Fruit fly (Drosophila melanogaster): ENCODE results near the gene CG17776.

Gene CG17776

DNA sequence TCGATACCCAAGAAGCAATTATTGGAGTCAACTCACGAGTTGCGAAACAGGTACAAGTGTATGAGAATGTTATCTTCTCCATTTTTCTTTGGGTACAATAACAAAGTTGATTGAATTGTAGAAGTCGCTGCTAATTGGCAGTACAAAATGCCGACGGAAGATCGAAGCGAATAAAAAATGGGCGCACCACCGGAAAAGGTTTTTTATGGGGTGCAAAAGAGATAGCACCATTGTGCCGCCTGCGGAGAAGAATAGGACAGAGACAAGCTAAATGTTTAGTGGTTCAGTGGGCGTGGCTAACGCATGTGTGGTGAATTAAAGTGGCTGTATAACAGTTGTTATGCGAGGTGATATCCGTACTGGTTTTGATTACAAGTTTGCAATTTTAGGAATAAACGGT, 44.0 kb upstream of the CG17776 start:
- TF ChIP-seq cg (GFP tag; optimal IDR thresholded peaks at IDR 0.05) (peak; percentile 48), fd102C (GFP tag; optimal IDR thresholded peaks at IDR 0.05) (no peak), NfI (GFP tag; optimal IDR thresholded peaks at IDR 0.05) (peak; percentile 30), CG8290 (GFP tag; optimal IDR thresholded peaks at IDR 0.05) (no peak), CG8290 (tag; optimal IDR thresholded peaks at IDR 0.05) (peak in 1 of 2 experiments; percentile 15), vvl (GFP tag; IDR thresholded peaks at IDR 0.05) (peak; percentile 41; the same call in 1 of the 2 replicates), otp (GFP tag; IDR thresholded peaks at IDR 0.05) (0 out of 3 replicates have a peak, but pooled peaks have one; percentile 41), CG8944 (GFP tag; optimal IDR thresholded peaks at IDR 0.05) (no peak), Hmr (GFP tag; optimal IDR thresholded peaks at IDR 0.05) (no peak), crol (GFP tag; IDR thresholded peaks at IDR 0.05) (peak; percentile 8; the same call in 1 of the 2 replicates), al (GFP tag; IDR thresholded peaks at IDR 0.05) (no peak), CG4707 (GFP tag; optimal IDR thresholded peaks at IDR 0.05) (peak; percentile 5), CG8388 (GFP tag; optimal IDR thresholded peaks at IDR 0.05) (peak; percentile 7), abd-A (tag; optimal IDR thresholded peaks at IDR 0.05) (peak; percentile 86), sqz (GFP tag; optimal IDR thresholded peaks at IDR 0.05) (peak; percentile 88), Jarid2 (GFP tag; optimal IDR thresholded peaks at IDR 0.05) (peak; percentile 54), Vsx1 (GFP tag; optimal IDR thresholded peaks at IDR 0.05) (peak; percentile 8), Abd-B (GFP tag; optimal IDR thresholded peaks at IDR 0.05) (peak; percentile 9), disco-r (GFP tag; optimal IDR thresholded peaks at IDR 0.05) (no peak), ci (GFP tag; IDR thresholded peaks at IDR 0.05) (peak; percentile 48; the same call in 1 of the 3 replicates), CG17328 (GFP tag; IDR thresholded peaks at IDR 0.05) (0 out of 2 replicates have a peak, but pooled peaks have one; percentile 6), kni (GFP tag; optimal IDR thresholded peaks at IDR 0.05) (peak; percentile 33), CoRest (tag; optimal IDR thresholded peaks at IDR 0.05) (peak; percentile 21), Nf-YB (GFP tag; optimal IDR thresholded peaks at IDR 0.05) (peak; percentile 98), phol (tag; optimal IDR thresholded peaks at IDR 0.05) (peak; percentile 24), Ets97D (GFP tag; optimal IDR thresholded peaks at IDR 0.05) (peak; percentile 79), CG33557 (GFP tag; optimal IDR thresholded peaks at IDR 0.05) (peak; percentile 8), cad (GFP tag; optimal IDR thresholded peaks at IDR 0.05) (peak; percentile 60), Eip74EF (GFP tag; optimal IDR thresholded peaks at IDR 0.05) (no peak), Nf-YC (tag; optimal IDR thresholded peaks at IDR 0.05) (peak; percentile 98), sna (GFP tag; IDR thresholded peaks at IDR 0.05; ENCODE audit: partially characterized antibody) (no peak), CG10543 (GFP tag; optimal IDR thresholded peaks at IDR 0.05) (peak; percentile 26), CG10321 (GFP tag; IDR thresholded peaks at IDR 0.05) (peak; percentile 95), Med (GFP tag) (peak; percentile 77), CG17385 (GFP tag; optimal IDR thresholded peaks at IDR 0.05) (peak; percentile 1), Adf1 (GFP tag; IDR thresholded peaks at IDR 0.05) (peak; percentile 61), B-H2 (GFP tag; optimal IDR thresholded peaks at IDR 0.05) (peak; percentile 44), CG43689 (GFP tag; IDR thresholded peaks at IDR 0.05) (no peak), CG32767 (GFP tag; IDR thresholded peaks at IDR 0.05) (peak; percentile 29; the same call in 1 of the 2 replicates), twi (tag; optimal IDR thresholded peaks at IDR 0.05) (peak; percentile 9), CG1832 (GFP tag; optimal IDR thresholded peaks at IDR 0.05) (peak; percentile 84), CG15479 (GFP tag; optimal IDR thresholded peaks at IDR 0.05) (no peak), CG30431 (GFP tag; optimal IDR thresholded peaks at IDR 0.05) (no peak), mirr (GFP tag; optimal IDR thresholded peaks at IDR 0.05) (peak; percentile 46), ac (GFP tag; optimal IDR thresholded peaks at IDR 0.05) (no peak), seq (GFP tag; IDR thresholded peaks at IDR 0.05) (peak; percentile 75; the same call in 1 of the 2 replicates), CG12071 (GFP tag; optimal IDR thresholded peaks at IDR 0.05) (no peak), ash1 (GFP tag; optimal IDR thresholded peaks at IDR 0.05) (peak; percentile 92), tgo (GFP tag; IDR thresholded peaks at IDR 0.05) (no peak), Opbp (GFP tag; IDR thresholded peaks at IDR 0.05; ENCODE audit: partially characterized antibody) (0 out of 3 replicates have a peak, but pooled peaks have one; percentile 29)
